Worm (Caenorhabditis elegans) whole organism, early embryonic: ENCODE results near the gene perm-3.
"Not testable (repeated sequence)": the region's sequence is repeated elsewhere in the genome, so short reads cannot be mapped to it uniquely, and the experiment has no call there.

Experiments
- B0310.2 ChIP-seq: sonication (generic microtip); optimal IDR thresholded peaks from 2 replicates; lab custom pipeline; 2016; ENCODE audit warnings: mild to moderate bottlenecking, missing genetic modification characterization, missing compliant biosample characterization
- F13C5.2 ChIP-seq: sonication (generic microtip); optimal IDR thresholded peaks from 2 replicates; lab custom pipeline; 2017; ENCODE audit warnings: mild to moderate bottlenecking, missing genetic modification characterization, inconsistent platforms, missing compliant biosample characterization
- aly-1 ChIP-seq: sonication (generic microtip); optimal IDR thresholded peaks from 2 replicates; lab custom pipeline; 2016; ENCODE audit warnings: missing genetic modification characterization, missing compliant biosample characterization
- ama-1 ChIP-seq: fragments of 150-350 bp; optimal IDR thresholded peaks from 2 replicates; lab custom pipeline; 2014
- ceh-13 ChIP-seq: fragments of 200-800 bp; sonication (Bioruptor generic); optimal IDR thresholded peaks from 2 replicates; lab custom pipeline; 2018; ENCODE audit warnings: mild to moderate bottlenecking, missing genetic modification characterization, missing compliant biosample characterization
- ceh-36 ChIP-seq: sonication (generic microtip); optimal IDR thresholded peaks from 2 replicates; lab custom pipeline; 2016; ENCODE audit warnings: missing genetic modification characterization, inconsistent platforms, missing compliant biosample characterization
- hmbx-1 ChIP-seq: sonication (generic microtip); optimal IDR thresholded peaks from 2 replicates; lab custom pipeline; 2016; ENCODE audit warnings: mild to moderate bottlenecking, missing genetic modification characterization, missing compliant biosample characterization
- hnd-1 ChIP-seq: sonication (generic microtip); optimal IDR thresholded peaks from 2 replicates; lab custom pipeline; 2016; ENCODE audit warnings: missing genetic modification characterization, missing compliant biosample characterization
- pes-1 ChIP-seq: fragments of 200-800 bp; sonication (Bioruptor generic); IDR thresholded peaks from 2 replicates; pipeline ENCODE4 v1.3.6; 2022; ENCODE audit warnings: missing genetic modification reagents, missing genetic modification characterization, missing compliant biosample characterization
- sea-1 ChIP-seq: fragments of 200-800 bp; sonication (Bioruptor generic); conservative IDR thresholded peaks from 2 replicates; pipeline ENCODE4 v1.3.6; 2022; ENCODE audit warnings: missing genetic modification characterization, missing compliant biosample characterization
- tbx-37 ChIP-seq: fragments of 200-800 bp; sonication (Bioruptor generic); conservative IDR thresholded peaks from 2 replicates; pipeline ENCODE4 v1.3.6; 2022; ENCODE audit warnings: missing genetic modification reagents, missing genetic modification characterization, missing compliant biosample characterization
- tra-4 ChIP-seq: sonication (generic microtip); optimal IDR thresholded peaks from 2 replicates; lab custom pipeline; 2017; ENCODE audit warnings: missing genetic modification characterization, missing compliant biosample characterization

DNA sequence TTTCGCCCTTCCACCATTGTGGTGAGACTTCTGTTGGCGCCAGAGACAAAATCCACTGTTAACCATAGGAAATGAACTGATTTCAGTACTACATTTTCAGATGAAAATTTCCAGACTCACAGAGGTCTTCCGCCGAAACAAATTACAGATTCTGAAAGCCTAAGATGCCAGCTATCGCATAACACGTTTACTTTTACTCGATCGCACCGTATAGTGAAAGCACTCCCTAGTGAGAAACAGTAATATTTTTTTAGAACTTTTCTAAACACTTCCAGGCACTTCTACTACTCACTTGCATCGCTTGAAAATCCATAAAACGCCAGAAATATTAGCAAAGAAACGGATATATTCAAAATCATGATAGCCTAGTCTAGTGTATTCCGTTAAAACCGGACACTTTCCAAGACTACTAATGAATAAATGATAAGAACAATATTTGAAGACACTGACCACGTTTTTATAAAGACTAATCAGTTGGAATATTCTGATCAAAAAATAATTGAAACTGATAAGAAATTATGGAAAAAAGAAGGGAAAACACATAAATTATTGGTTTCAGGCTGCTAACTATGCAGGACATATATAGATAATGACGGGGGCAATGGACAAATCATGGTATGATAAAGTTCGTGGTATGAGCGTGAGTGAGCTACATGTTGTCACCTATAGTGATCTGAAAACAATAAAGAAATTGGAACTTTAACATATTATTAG, 44.0 kb downstream of the perm-3 start, which contains the start of gene gba-4:
- not testable (repeated sequence) for TF ChIP-seq hmbx-1 (tag; lab: Kevin White, UChicago); F13C5.2 (tag; lab: Kevin White, UChicago); tra-4 (tag; lab: Kevin White, UChicago); ama-1 (lab: Kevin White, UChicago); B0310.2; sea-1 (GFP tag; lab: Robert Waterston, UW); aly-1 (tag; lab: Kevin White, UChicago); ceh-36; tbx-37; hnd-1 (tag; lab: Kevin White, UChicago); ceh-13 (GFP tag; lab: Kevin White, UChicago); pes-1 (GFP tag; lab: Robert Waterston, UW)
